Fruit fly (Drosophila melanogaster): ENCODE measurements around the gene Sec23.

DNA sequence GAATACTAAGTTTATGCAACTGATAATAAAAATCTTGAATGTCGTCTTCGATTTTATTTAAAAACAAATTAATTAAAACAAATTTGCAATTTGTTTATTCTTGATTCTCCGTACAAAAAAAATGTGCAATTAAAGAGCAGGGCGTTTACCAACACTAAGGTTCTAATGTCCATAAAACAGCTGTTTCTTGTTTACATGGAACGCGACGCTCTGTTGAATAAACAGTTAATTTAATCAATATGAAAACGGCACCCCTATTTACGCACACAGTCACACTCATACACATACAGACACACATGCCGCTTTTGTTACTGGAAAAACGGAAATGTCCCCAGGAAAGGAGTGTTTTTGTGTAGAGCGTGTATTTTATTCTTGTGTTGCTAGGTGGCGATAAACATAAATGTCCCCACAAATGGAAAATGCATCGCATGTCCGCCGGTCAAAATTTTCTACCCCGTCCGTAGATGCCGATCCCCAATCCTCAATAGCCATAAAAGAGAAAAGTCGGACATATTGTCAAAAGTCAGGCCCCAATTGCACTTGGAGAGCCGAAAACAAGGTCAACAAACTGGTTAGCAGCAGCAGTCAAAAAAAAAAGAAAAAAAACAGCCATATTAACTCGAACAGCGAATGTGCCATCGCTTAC is 25.8 kb upstream of the Sec23 start:
- TF ChIP-seq ttk (optimal IDR thresholded peaks at IDR 0.05): no peak
- no peak for TF ChIP-seq insv (optimal IDR thresholded peaks at IDR 0.05)
